Fruit fly (Drosophila melanogaster) whole organism, embryonic: Measurements from ENCODE around the gene Jon99Ci.

ENCODE experiments used
- BtbVII ChIP-seq: fragments of 200-800 bp; sonication (Bioruptor generic); optimal IDR thresholded peaks from 3 replicates; lab custom pipeline; 2017; ENCODE audit warnings: missing biosample characterization, mild to moderate bottlenecking, missing genetic modification characterization
- CG12219 ChIP-seq: fragments of 200-800 bp; sonication (Bioruptor generic); optimal IDR thresholded peaks from 3 replicates; lab custom pipeline; 2018; ENCODE audit warnings: missing biosample characterization, mild to moderate bottlenecking, missing genetic modification characterization
- CG18599 ChIP-seq: fragments of 200-800 bp; sonication (Bioruptor generic); optimal IDR thresholded peaks from 3 replicates; lab custom pipeline; 2017; ENCODE audit warnings: missing biosample characterization, missing genetic modification characterization, mild to moderate bottlenecking, moderate library complexity, missing genetic modification reagents
- CG2129 ChIP-seq: fragments of 200-800 bp; sonication (Bioruptor generic); IDR thresholded peaks from 2 replicates; pipeline ENCODE4 v1.3.6; 2022; ENCODE audit warnings: missing biosample characterization, missing genetic modification characterization; ENCODE audit not compliant: partially characterized antibody
- CG34224 ChIP-seq: fragments of 200-800 bp; sonication (Bioruptor generic); IDR thresholded peaks from 3 replicates; pipeline ENCODE4 v1.3.6; 2022; ENCODE audit warnings: missing biosample characterization, missing genetic modification characterization; ENCODE audit not compliant: partially characterized antibody
- CG9797 ChIP-seq: fragments of 200-800 bp; sonication (Bioruptor generic); optimal IDR thresholded peaks from 3 replicates; lab custom pipeline; 2018; ENCODE audit warnings: missing biosample characterization, mild to moderate bottlenecking, missing genetic modification characterization
- NfI ChIP-seq: fragments of 200-800 bp; sonication (Bioruptor generic); optimal IDR thresholded peaks from 3 replicates; lab custom pipeline; 2018; ENCODE audit warnings: missing biosample characterization, mild to moderate bottlenecking, missing genetic modification characterization, moderate library complexity
- br ChIP-seq: fragments of >200 bp; optimal IDR thresholded peaks from 2 replicates; lab custom pipeline; 2017
- ftz-f1 ChIP-seq: fragments of 200-800 bp; sonication (Bioruptor generic); optimal IDR thresholded peaks from 2 replicates; lab custom pipeline; 2016; ENCODE audit warnings: missing biosample characterization, missing genetic modification characterization

DNA sequence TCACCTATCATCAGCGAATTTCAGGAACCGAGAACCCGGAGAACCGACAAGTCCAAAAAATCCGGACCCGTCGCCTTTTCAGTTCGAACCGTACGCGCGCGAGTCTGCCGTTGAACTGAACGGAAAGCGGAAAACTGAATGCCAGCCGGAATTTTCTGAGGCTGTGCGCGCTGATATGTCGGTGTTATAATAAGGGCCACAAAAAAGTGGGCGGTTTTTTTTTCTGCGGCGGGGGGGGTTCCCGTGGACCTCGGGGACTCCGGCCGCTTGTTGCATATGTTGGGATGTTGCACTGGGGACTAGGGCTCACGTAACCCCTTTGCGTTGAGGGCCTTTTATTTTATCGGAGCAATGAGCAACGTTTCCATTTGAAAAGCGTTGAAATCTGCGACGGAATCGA, 43.4 kb upstream of the Jon99Ci start, which contains the start of gene TkR99D:
- TF ChIP-seq BtbVII (GFP tag; lab: Kevin White, UChicago) (no peak), CG12219 (no peak), CG2129 (no peak), CG18599 (GFP tag; lab: Kevin White, UChicago) (no peak), NfI (GFP tag; lab: Kevin White, UChicago) (no peak), br (lab: Kevin White, UChicago) (no peak), CG34224 (GFP tag; lab: Robert Waterston, UW) (no peak), CG9797 (GFP tag; lab: Kevin White, UChicago) (no peak), ftz-f1 (no peak)
